Worm (Caenorhabditis elegans) whole organism, L1 larva: Measurements from ENCODE around the gene srx-125.

ENCODE experiments used
- C34B4.2 ChIP-seq: sonication (generic microtip); optimal IDR thresholded peaks from 2 replicates; lab custom pipeline; 2017; ENCODE audit warnings: mild to moderate bottlenecking, missing genetic modification characterization, missing compliant biosample characterization
- F16B12.6 ChIP-seq: fragments of 150-350 bp; optimal IDR thresholded peaks from 2 replicates; lab custom pipeline; 2014; ENCODE audit warnings: missing biosample characterization, missing genetic modification characterization
- Y116A8C.19 ChIP-seq: sonication (generic microtip); optimal IDR thresholded peaks from 2 replicates; lab custom pipeline; 2016; ENCODE audit warnings: missing compliant biosample characterization, missing genetic modification characterization, borderline replicate concordance
- aha-1 ChIP-seq: fragments of 150-350 bp; optimal IDR thresholded peaks from 2 replicates; lab custom pipeline; 2014; ENCODE audit warnings: missing biosample characterization, missing genetic modification characterization
- aly-2 ChIP-seq: fragments of 150-350 bp; optimal IDR thresholded peaks from 2 replicates; lab custom pipeline; 2014; ENCODE audit warnings: missing biosample characterization, missing genetic modification characterization
- ceh-8 ChIP-seq: fragments of 200-800 bp; sonication (Bioruptor generic); optimal IDR thresholded peaks from 2 replicates; lab custom pipeline; 2018; ENCODE audit warnings: mild to moderate bottlenecking, missing genetic modification characterization, moderate library complexity, missing compliant biosample characterization
- ceh-88 ChIP-seq: fragments of 200-800 bp; sonication (Bioruptor generic); IDR thresholded peaks from 2 replicates; pipeline ENCODE4 v1.3.6; 2022; ENCODE audit warnings: missing genetic modification characterization, missing compliant biosample characterization
- dsc-1 ChIP-seq: sonication (generic microtip); optimal IDR thresholded peaks from 2 replicates; lab custom pipeline; 2016; ENCODE audit warnings: mild to moderate bottlenecking, missing genetic modification characterization, missing compliant biosample characterization
- efl-1 ChIP-seq, 4 experiments: fragments of 150-350 bp; optimal IDR thresholded peaks in 3 of 4; peaks in 1 of 4; 1 replicate in 1 of 4; 2 replicates in 3 of 4; lab custom pipeline; 2014; ENCODE audit warnings: missing biosample characterization in 2 of 4, missing genetic modification characterization in 2 of 4, missing genetic modification reagents in 2 of 4
- elt-3 ChIP-seq, 6 experiments: fragments of 150-350 bp in 1 of 6; sonication (generic microtip); optimal IDR thresholded peaks; 2 replicates each; lab custom pipeline; 2017 to 2018; ENCODE audit warnings: missing biosample characterization in 6 of 6, missing genetic modification characterization in 6 of 6, inconsistent platforms in 1 of 6
- ets-5 ChIP-seq: fragments of 200-800 bp; sonication (Bioruptor generic); IDR thresholded peaks from 2 replicates; pipeline ENCODE4 v1.3.6; 2022; ENCODE audit warnings: missing genetic modification characterization, missing compliant biosample characterization
- fkh-10 ChIP-seq: sonication (generic microtip); optimal IDR thresholded peaks from 2 replicates; lab custom pipeline; 2017; ENCODE audit warnings: missing biosample characterization, missing genetic modification reagents, missing genetic modification characterization
- fkh-8 ChIP-seq: sonication (generic microtip); optimal IDR thresholded peaks from 2 replicates; lab custom pipeline; 2016; ENCODE audit warnings: mild to moderate bottlenecking, missing genetic modification characterization, missing compliant biosample characterization
- hpl-2 ChIP-seq: fragments of 150-350 bp; optimal IDR thresholded peaks from 2 replicates; lab custom pipeline; 2014; ENCODE audit warnings: missing biosample characterization, missing genetic modification reagents, missing genetic modification characterization
- irx-1 ChIP-seq: sonication (generic microtip); optimal IDR thresholded peaks from 2 replicates; lab custom pipeline; 2016; ENCODE audit warnings: missing genetic modification characterization, missing compliant biosample characterization
- jun-1 ChIP-seq: fragments of 150-350 bp; optimal IDR thresholded peaks from 2 replicates; lab custom pipeline; 2014; ENCODE audit warnings: missing biosample characterization, missing genetic modification reagents, missing genetic modification characterization
- lin-13 ChIP-seq: fragments of 150-350 bp; optimal IDR thresholded peaks from 2 replicates; lab custom pipeline; 2014; ENCODE audit warnings: missing biosample characterization, missing genetic modification reagents, missing genetic modification characterization
- lin-14 ChIP-seq: fragments of 200-800 bp; sonication (Bioruptor generic); optimal IDR thresholded peaks from 2 replicates; lab custom pipeline; 2018; ENCODE audit warnings: mild to moderate bottlenecking, missing genetic modification characterization, moderate library complexity, missing compliant biosample characterization
- lin-39 ChIP-seq: fragments of 150-350 bp; optimal IDR thresholded peaks from 2 replicates; lab custom pipeline; 2014; ENCODE audit warnings: missing biosample characterization, missing genetic modification reagents, missing genetic modification characterization
- mab-9 ChIP-seq: fragments of 200-800 bp; sonication (Bioruptor generic); IDR thresholded peaks from 2 replicates; pipeline ENCODE4 v1.3.6; 2022; ENCODE audit warnings: missing genetic modification reagents, missing genetic modification characterization, missing compliant biosample characterization
- nhr-12 ChIP-seq: sonication (generic microtip); optimal IDR thresholded peaks from 2 replicates; lab custom pipeline; 2017; ENCODE audit warnings: missing biosample characterization, missing genetic modification characterization
- nhr-237 ChIP-seq: fragments of 150-350 bp; optimal IDR thresholded peaks from 2 replicates; lab custom pipeline; 2014; ENCODE audit warnings: missing biosample characterization, missing genetic modification characterization
- nhr-28 ChIP-seq: fragments of 150-350 bp; optimal IDR thresholded peaks from 2 replicates; lab custom pipeline; 2014; ENCODE audit warnings: missing biosample characterization, missing genetic modification characterization
- nhr-71 ChIP-seq: sonication (generic microtip); optimal IDR thresholded peaks from 2 replicates; lab custom pipeline; 2016; ENCODE audit warnings: mild to moderate bottlenecking, missing genetic modification characterization, moderate library complexity, missing compliant biosample characterization
- nhr-85 ChIP-seq: sonication (generic microtip); peaks from one replicate; lab custom pipeline; 2016; ENCODE audit warnings: missing genetic modification characterization, inconsistent platforms, missing compliant biosample characterization
- pax-3 ChIP-seq: fragments of 200-800 bp; sonication (Bioruptor generic); optimal IDR thresholded peaks from 2 replicates; lab custom pipeline; 2018; ENCODE audit warnings: mild to moderate bottlenecking, missing genetic modification characterization, moderate library complexity, missing compliant biosample characterization
- rnt-1 ChIP-seq: sonication (generic microtip); optimal IDR thresholded peaks from 2 replicates; lab custom pipeline; 2016; ENCODE audit warnings: mild to moderate bottlenecking, missing genetic modification characterization, moderate library complexity, missing compliant biosample characterization
- snpc-4 ChIP-seq: fragments of 150-350 bp; optimal IDR thresholded peaks from 2 replicates; lab custom pipeline; 2014; ENCODE audit warnings: missing biosample characterization, missing genetic modification characterization
- snu-23 ChIP-seq: sonication (generic microtip); optimal IDR thresholded peaks from 2 replicates; lab custom pipeline; 2016; ENCODE audit warnings: missing genetic modification characterization, missing compliant biosample characterization
- sox-4 ChIP-seq: sonication (generic microtip); optimal IDR thresholded peaks from 2 replicates; lab custom pipeline; 2016; ENCODE audit warnings: missing genetic modification characterization, missing compliant biosample characterization
- sptf-1 ChIP-seq: fragments of 150-350 bp; optimal IDR thresholded peaks from 2 replicates; lab custom pipeline; 2014; ENCODE audit warnings: missing biosample characterization, missing genetic modification characterization
- sup-37 ChIP-seq: fragments of 200-800 bp; sonication (Bioruptor generic); optimal IDR thresholded peaks from 2 replicates; lab custom pipeline; 2018; ENCODE audit warnings: mild to moderate bottlenecking, missing genetic modification characterization, missing compliant biosample characterization
- unc-62 ChIP-seq: fragments of 150-350 bp; optimal IDR thresholded peaks from 2 replicates; lab custom pipeline; 2014; ENCODE audit warnings: missing biosample characterization, missing genetic modification reagents, missing genetic modification characterization
- xbp-1 ChIP-seq: sonication (generic microtip); optimal IDR thresholded peaks from 2 replicates; lab custom pipeline; 2016; ENCODE audit warnings: missing genetic modification characterization, missing compliant biosample characterization

Gene srx-125

DNA sequence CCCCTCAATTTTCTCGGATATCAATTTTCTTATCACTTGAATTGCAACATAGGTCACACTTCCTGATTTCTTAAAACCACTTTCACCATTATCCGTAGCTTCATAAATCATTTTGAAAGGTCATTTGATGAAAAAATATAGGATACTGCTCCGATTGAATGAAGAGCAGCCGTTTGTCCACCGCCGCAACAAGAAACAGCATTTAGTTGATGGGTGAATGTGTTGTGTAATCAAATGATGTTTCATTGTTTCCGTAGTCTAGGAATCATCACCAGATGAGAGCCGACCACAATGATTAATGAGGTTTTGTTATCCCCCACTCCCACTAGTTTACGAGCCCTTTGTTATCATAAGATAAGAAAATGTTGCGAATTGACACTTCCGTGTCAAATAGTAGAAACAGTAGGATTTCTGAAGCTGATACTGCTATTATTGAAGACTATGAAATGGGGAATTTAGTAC is 21.2 kb upstream of the srx-125 start, which contains the start of gene twk-43 (continued):
- TF ChIP-seq ceh-88 (GFP tag; lab: Robert Waterston, UW), result no peak
- TF ChIP-seq aha-1 (tag; lab: Kevin White, UChicago), result no peak
- no peak for TF ChIP-seq nhr-85 (tag; lab: Kevin White, UChicago)
- TF ChIP-seq hpl-2, result no peak
- peak; percentile 71 for TF ChIP-seq dsc-1
- TF ChIP-seq ets-5, result no peak
- peak; percentile 79 for TF ChIP-seq nhr-71 (tag; lab: Kevin White, UChicago)
- no peak for TF ChIP-seq nhr-28 (tag; lab: Kevin White, UChicago)
- TF ChIP-seq pax-3 (tag; lab: Kevin White, UChicago), result no peak
- peak; percentile 85 for TF ChIP-seq rnt-1
- TF ChIP-seq Y116A8C.19 (tag; lab: Kevin White, UChicago), result no peak

DNA sequence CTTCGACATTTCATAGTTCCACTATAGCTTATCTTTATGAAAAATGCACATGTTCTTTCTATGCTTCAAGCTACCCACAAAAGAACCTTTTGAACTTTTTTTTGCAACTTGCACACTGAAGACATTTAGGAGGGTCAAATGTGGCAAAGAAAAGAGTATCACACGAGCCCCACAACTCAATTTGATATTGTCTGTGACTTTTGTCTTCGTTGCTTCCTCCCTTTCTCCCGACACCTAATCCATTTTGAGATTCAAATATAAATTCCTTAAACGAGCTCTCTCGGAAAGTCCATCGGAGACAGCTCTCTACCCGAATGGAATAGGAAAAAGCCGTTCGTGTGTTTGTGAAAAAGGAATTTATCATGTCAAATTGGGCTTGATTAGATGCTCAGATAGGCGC is 16.8 kb upstream of the srx-125 start:
- no peak for TF ChIP-seq xbp-1 (tag; lab: Kevin White, UChicago)
- peak; percentile 57 for TF ChIP-seq fkh-10 (GFP tag; lab: Kevin White, UChicago)
- no peak for TF ChIP-seq fkh-8 (tag; lab: Kevin White, UChicago)

DNA sequence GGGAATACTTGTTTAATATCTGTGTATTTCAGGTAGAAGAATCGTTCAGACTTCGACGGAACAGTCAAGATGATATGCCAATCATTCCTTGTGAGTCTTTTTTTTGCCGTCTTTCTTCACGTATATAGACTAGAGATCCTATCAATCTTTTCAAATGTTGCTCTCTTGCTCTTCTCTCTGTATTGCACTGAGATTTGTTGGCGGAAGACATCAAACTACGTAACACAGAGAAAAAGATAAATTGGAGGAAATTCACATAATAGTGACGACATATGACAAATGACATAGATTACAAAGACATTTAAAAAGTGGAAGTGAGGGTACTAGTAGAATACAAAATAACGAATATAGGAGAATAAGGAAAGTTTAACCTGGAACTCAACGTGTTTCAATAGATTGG is 15.4 kb upstream of the srx-125 start:
- peak; percentile 57 for TF ChIP-seq nhr-71 (tag; lab: Kevin White, UChicago)
- peak; percentile 27 for TF ChIP-seq lin-39 (tag; lab: Kevin White, UChicago)
- no peak for TF ChIP-seq F16B12.6 (tag; lab: Kevin White, UChicago)
- no peak for TF ChIP-seq irx-1 (tag; lab: Kevin White, UChicago)
- TF ChIP-seq nhr-12 (tag; lab: Kevin White, UChicago), result no peak
- no peak for TF ChIP-seq snpc-4 (tag; lab: Kevin White, UChicago)
- no peak for TF ChIP-seq nhr-85 (tag; lab: Kevin White, UChicago)
- TF ChIP-seq elt-3 (tag; optimal IDR thresholded peaks at IDR 0.05; lab: Kevin White, UChicago), result no peak
- TF ChIP-seq sptf-1 (tag; lab: Kevin White, UChicago), result no peak
- TF ChIP-seq ets-5, result no peak
- peak; percentile 68 for TF ChIP-seq mab-9 (GFP tag; lab: Robert Waterston, UW)
- TF ChIP-seq snu-23 (GFP tag; lab: Kevin White, UChicago), result no peak
- no peak for TF ChIP-seq nhr-237
- TF ChIP-seq aly-2 (tag; lab: Kevin White, UChicago), result no peak
- TF ChIP-seq C34B4.2 (tag; lab: Kevin White, UChicago), result no peak
- TF ChIP-seq aha-1 (tag; lab: Kevin White, UChicago), result no peak
- TF ChIP-seq rnt-1, result no peak
- no peak for TF ChIP-seq lin-13 (GFP tag; lab: Kevin White, UChicago)
- TF ChIP-seq lin-14 (GFP tag; lab: Kevin White, UChicago), result peak; percentile 63
- no peak for TF ChIP-seq ceh-8
- TF ChIP-seq sup-37 (GFP tag; lab: Kevin White, UChicago), result no peak
- no peak for TF ChIP-seq jun-1
- TF ChIP-seq hpl-2, result no peak
- no peak for TF ChIP-seq unc-62
- no peak for TF ChIP-seq fkh-10 (GFP tag; lab: Kevin White, UChicago)
- no peak for TF ChIP-seq efl-1 (optimal IDR thresholded peaks at IDR 0.05; lab: Kevin White, UChicago)
- TF ChIP-seq efl-1 (GFP tag; optimal IDR thresholded peaks at IDR 0.05 in 1 of 2; lab: Kevin White, UChicago), result no peak

DNA sequence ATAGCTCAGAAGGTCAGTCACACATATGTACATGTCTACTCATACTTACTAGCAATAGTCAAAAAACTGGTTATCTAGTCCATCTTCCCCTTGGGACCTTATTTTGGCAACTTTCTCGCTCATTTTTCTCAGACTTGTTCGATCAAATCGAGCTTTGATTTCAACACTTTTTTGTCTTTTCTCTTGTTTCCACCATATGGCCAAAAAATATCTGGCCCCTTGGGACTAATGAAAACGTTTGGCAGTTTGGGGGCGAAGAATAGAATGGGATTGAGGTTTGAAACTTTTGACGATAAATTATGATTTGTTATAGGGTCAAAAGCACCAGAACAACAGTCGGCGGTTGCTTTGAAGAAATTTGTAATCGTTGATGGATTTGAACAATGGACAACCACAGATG is 14.7 kb upstream of the srx-125 start:
- peak; percentile 61 for TF ChIP-seq lin-14 (GFP tag; lab: Kevin White, UChicago)
- TF ChIP-seq mab-9 (GFP tag; lab: Robert Waterston, UW), result peak; percentile 78
- no peak for TF ChIP-seq nhr-12 (tag; lab: Kevin White, UChicago)

DNA sequence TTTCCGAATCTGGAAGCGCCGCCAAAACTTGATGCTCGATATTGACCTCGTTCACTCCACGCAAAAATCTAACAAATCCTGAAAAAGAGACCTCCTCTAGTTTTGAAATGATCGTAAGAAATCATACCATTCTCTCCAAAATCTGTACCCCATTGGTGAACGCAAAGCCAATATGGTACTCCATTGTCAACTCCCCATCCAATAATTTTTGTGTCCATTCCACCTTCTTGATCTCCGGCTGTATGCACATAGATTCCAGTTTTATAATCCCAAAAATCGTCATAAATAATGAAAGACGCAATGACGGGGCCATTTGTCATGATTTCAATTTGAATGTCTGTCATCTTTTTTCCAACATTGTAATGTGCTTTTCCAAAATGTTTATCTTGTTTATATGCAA is 10.9 kb upstream of the srx-125 start:
- TF ChIP-seq efl-1 (optimal IDR thresholded peaks at IDR 0.05; lab: Kevin White, UChicago) (no peak), efl-1 (GFP tag; optimal IDR thresholded peaks at IDR 0.05 in 1 of 2; lab: Kevin White, UChicago) (peak in 1 of 2 experiments; percentile 81), sox-4 (tag; lab: Kevin White, UChicago) (no peak)
- TF ChIP-seq, all 84 proteins: peak for 1
